Worm (Caenorhabditis elegans): ENCODE measurements around the gene fbxa-7.

Gene fbxa-7

ce11 chrIII:2253027-2253499, 1.8 kb upstream of the fbxa-7 start, which contains the start of gene fbxa-73:
Gene fbxa-73 (plus strand): TSS chrIII:2253449.
- TF ChIP-seq ceh-16 (tag; optimal IDR thresholded peaks at IDR 0.05) (no peak), skn-1 (tag; optimal IDR thresholded peaks at IDR 0.05) (no peak), alr-1 (tag; optimal IDR thresholded peaks at IDR 0.05) (no peak), R02D3.7 (tag; optimal IDR thresholded peaks at IDR 0.05) (no peak), lsy-2 (tag; optimal IDR thresholded peaks at IDR 0.05) (no peak), crh-2 (tag; optimal IDR thresholded peaks at IDR 0.05) (no peak), unc-39 (tag; optimal IDR thresholded peaks at IDR 0.05) (no peak)

ce11 chrIII:2245727-2246126, 5.5 kb downstream of the fbxa-7 start, which contains the start of gene srd-67:
Gene srd-67 (minus strand): TSS chrIII:2245827.
- TF ChIP-seq Y55F3AM.14 (GFP tag; optimal IDR thresholded peaks at IDR 0.05) (no peak), nhr-129 (tag; optimal IDR thresholded peaks at IDR 0.05) (no peak), sma-9 (GFP tag; optimal IDR thresholded peaks at IDR 0.05) (no peak), sma-9 (tag; optimal IDR thresholded peaks at IDR 0.05) (no peak), nhr-21 (tag; optimal IDR thresholded peaks at IDR 0.05) (no peak), snpc-4 (tag; optimal IDR thresholded peaks at IDR 0.05) (no peak), sma-3 (GFP tag; optimal IDR thresholded peaks at IDR 0.05) (no peak), gmeb-1 (tag; optimal IDR thresholded peaks at IDR 0.05) (no peak), nhr-11 (tag; optimal IDR thresholded peaks at IDR 0.05) (no peak), unc-55 (GFP tag; optimal IDR thresholded peaks at IDR 0.05) (no peak), skn-1 (tag; optimal IDR thresholded peaks at IDR 0.05) (no peak), egl-27 (tag; optimal IDR thresholded peaks at IDR 0.05) (no peak), ztf-11 (tag; optimal IDR thresholded peaks at IDR 0.05) (no peak), fos-1 (tag; optimal IDR thresholded peaks at IDR 0.05) (no peak)

ce11 chrIII:2243617-2244016, 7.6 kb downstream of the fbxa-7 start:
- TF ChIP-seq lin-39 (tag; optimal IDR thresholded peaks at IDR 0.05) (no peak), ama-1 (optimal IDR thresholded peaks at IDR 0.05) (no peak), nhr-10 (tag; optimal IDR thresholded peaks at IDR 0.05) (no peak), dmd-4 (tag; optimal IDR thresholded peaks at IDR 0.05) (no peak), sma-3 (GFP tag; optimal IDR thresholded peaks at IDR 0.05) (no peak), unc-39 (tag; optimal IDR thresholded peaks at IDR 0.05) (no peak), skn-1 (tag; optimal IDR thresholded peaks at IDR 0.05) (no peak), ztf-11 (tag; optimal IDR thresholded peaks at IDR 0.05) (no peak), ceh-82 (tag; optimal IDR thresholded peaks at IDR 0.05) (no peak), mbf-1 (tag; optimal IDR thresholded peaks at IDR 0.05) (no peak), ceh-16 (tag; optimal IDR thresholded peaks at IDR 0.05) (no peak)

- TF ChIP-seq snpc-4 (tag; optimal IDR thresholded peaks at IDR 0.05) = no peak
- TF ChIP-seq unc-39 (tag; optimal IDR thresholded peaks at IDR 0.05) = no peak
- no peak for TF ChIP-seq elt-1 (tag; optimal IDR thresholded peaks at IDR 0.05)
- TF ChIP-seq ztf-4 (tag; optimal IDR thresholded peaks at IDR 0.05) = no peak
- TF ChIP-seq sma-9 (GFP tag; optimal IDR thresholded peaks at IDR 0.05) = no peak
- no peak for TF ChIP-seq sma-9 (tag; optimal IDR thresholded peaks at IDR 0.05)
- TF ChIP-seq F13H6.1 (tag; optimal IDR thresholded peaks at IDR 0.05) = no peak
- TF ChIP-seq alr-1 (tag; optimal IDR thresholded peaks at IDR 0.05) = no peak
- no peak for TF ChIP-seq nhr-21 (tag; optimal IDR thresholded peaks at IDR 0.05)
- TF ChIP-seq egl-27 (tag; optimal IDR thresholded peaks at IDR 0.05) = no peak
- TF ChIP-seq lsy-2 (tag; optimal IDR thresholded peaks at IDR 0.05) = no peak
- no peak for TF ChIP-seq nhr-11 (tag; optimal IDR thresholded peaks at IDR 0.05)
- TF ChIP-seq nhr-12 (tag; optimal IDR thresholded peaks at IDR 0.05) = no peak
- TF ChIP-seq blmp-1 (tag; optimal IDR thresholded peaks at IDR 0.05; ENCODE audit: insufficient read depth) = no peak
- TF ChIP-seq nhr-77 (tag; optimal IDR thresholded peaks at IDR 0.05) = no peak
- no peak for TF ChIP-seq unc-62 (GFP tag; optimal IDR thresholded peaks at IDR 0.05)
- TF ChIP-seq peb-1 (tag; optimal IDR thresholded peaks at IDR 0.05) = no peak
- no peak for TF ChIP-seq lin-39 (tag; optimal IDR thresholded peaks at IDR 0.05)
- no peak for TF ChIP-seq nhr-6 (tag; optimal IDR thresholded peaks at IDR 0.05)
These were observed 10.8 kb downstream of the fbxa-7 start, which contains the start of gene srz-56 for ce11 chrIII:2240471-2240870. Gene srz-56 (plus strand): TSS chrIII:2240771.

- TF ChIP-seq fos-1 (tag; optimal IDR thresholded peaks at IDR 0.05) = peak; percentile 89
- TF ChIP-seq Y55F3AM.14 (GFP tag; optimal IDR thresholded peaks at IDR 0.05) = no peak
These were observed 11.6 kb downstream of the fbxa-7 start, which contains the start of gene C39B5.10 for ce11 chrIII:2239587-2240144. Gene C39B5.10 (minus strand): TSS chrIII:2239637.

All from whole organism, L2 larva.